Fruit fly (Drosophila melanogaster) whole organism, embryonic: Measurements from ENCODE around the gene CG10602.

Experiments used
- Atf6 ChIP-seq: fragments of 200-800 bp; sonication (Bioruptor generic); IDR thresholded peaks from 2 replicates; pipeline ENCODE4 v1.3.6; 2022; ENCODE audit warnings: missing biosample characterization, missing genetic modification characterization
- BtbVII ChIP-seq: fragments of 200-800 bp; sonication (Bioruptor generic); optimal IDR thresholded peaks from 3 replicates; lab custom pipeline; 2017; ENCODE audit warnings: missing biosample characterization, mild to moderate bottlenecking, missing genetic modification characterization
- CG10209 ChIP-seq: fragments of 200-800 bp; sonication (Bioruptor generic); optimal IDR thresholded peaks from 3 replicates; lab custom pipeline; 2017; ENCODE audit warnings: missing biosample characterization, mild to moderate bottlenecking, missing genetic modification characterization, missing genetic modification reagents
- CG1024 ChIP-seq: fragments of 200-800 bp; sonication (Bioruptor generic); IDR thresholded peaks from 2 replicates; pipeline ENCODE4 v1.3.6; 2022; ENCODE audit warnings: missing biosample characterization, missing genetic modification characterization
- CG10543 ChIP-seq: fragments of 200-800 bp; sonication (Bioruptor generic); optimal IDR thresholded peaks from 3 replicates; lab custom pipeline; 2017; ENCODE audit warnings: missing biosample characterization, mild to moderate bottlenecking, missing genetic modification characterization, moderate library complexity
- CG12071 ChIP-seq: fragments of 200-800 bp; sonication (Bioruptor generic); optimal IDR thresholded peaks from 3 replicates; lab custom pipeline; 2018; ENCODE audit warnings: missing biosample characterization, mild to moderate bottlenecking, missing genetic modification characterization
- CG1233 ChIP-seq: fragments of 200-800 bp; sonication (Bioruptor generic); optimal IDR thresholded peaks from 4 replicates; lab custom pipeline; 2018; ENCODE audit warnings: missing biosample characterization, mild to moderate bottlenecking, missing genetic modification characterization
- CG15269 ChIP-seq: fragments of 200-800 bp; sonication (Bioruptor generic); optimal IDR thresholded peaks from 2 replicates; lab custom pipeline; 2018; ENCODE audit warnings: missing biosample characterization, mild to moderate bottlenecking, missing genetic modification characterization, moderate library complexity
- CG15479 ChIP-seq: fragments of 200-800 bp; sonication (Bioruptor generic); optimal IDR thresholded peaks from 3 replicates; lab custom pipeline; 2019; ENCODE audit warnings: missing biosample characterization, mild to moderate bottlenecking, missing genetic modification characterization, moderate library complexity
- CG16863 ChIP-seq: fragments of 200-800 bp; sonication (Bioruptor generic); optimal IDR thresholded peaks from 3 replicates; lab custom pipeline; 2016; ENCODE audit warnings: missing biosample characterization, missing genetic modification characterization
- CG2712 ChIP-seq: fragments of 200-800 bp; optimal IDR thresholded peaks from 3 replicates; lab custom pipeline; 2019; ENCODE audit warnings: missing biosample characterization, mild to moderate bottlenecking, missing genetic modification characterization, moderate library complexity
- CG2889 ChIP-seq: fragments of 200-800 bp; sonication (Bioruptor generic); IDR thresholded peaks from 3 replicates; pipeline ENCODE4 v1.3.6; 2022; ENCODE audit warnings: missing biosample characterization, missing genetic modification characterization
- CG30431 ChIP-seq: fragments of 200-800 bp; sonication (Bioruptor generic); optimal IDR thresholded peaks from 2 replicates; lab custom pipeline; 2017; ENCODE audit warnings: missing biosample characterization, missing genetic modification characterization
- CG3163 ChIP-seq: fragments of 200-800 bp; sonication (Bioruptor generic); optimal IDR thresholded peaks from 3 replicates; lab custom pipeline; 2016; ENCODE audit warnings: missing biosample characterization, missing genetic modification characterization
- CG33213 ChIP-seq: fragments of 200-800 bp; sonication (Bioruptor generic); optimal IDR thresholded peaks from 3 replicates; lab custom pipeline; 2016; ENCODE audit warnings: missing biosample characterization, missing genetic modification characterization
- CG3407 ChIP-seq: fragments of 200-800 bp; sonication (Bioruptor generic); optimal IDR thresholded peaks from 2 replicates; lab custom pipeline; 2018; ENCODE audit warnings: missing biosample characterization, mild to moderate bottlenecking, missing genetic modification characterization
- CG3726 ChIP-seq: fragments of 200-800 bp; sonication (Bioruptor generic); IDR thresholded peaks from 3 replicates; pipeline ENCODE4, ENCODE4 v1.3.6; 2022; ENCODE audit warnings: missing biosample characterization, missing genetic modification characterization
- CG43689 ChIP-seq: fragments of 200-800 bp; sonication (Bioruptor generic); IDR thresholded peaks from 2 replicates; pipeline ENCODE4 v1.3.6; 2022; ENCODE audit warnings: missing biosample characterization, missing genetic modification characterization
- CG4617 ChIP-seq: fragments of 200-800 bp; sonication (Bioruptor generic); optimal IDR thresholded peaks from 3 replicates; lab custom pipeline; 2016; ENCODE audit warnings: missing biosample characterization, missing genetic modification characterization, borderline replicate concordance
- CG5245 ChIP-seq: fragments of 200-800 bp; sonication (Bioruptor generic); optimal IDR thresholded peaks from 3 replicates; lab custom pipeline; 2016; ENCODE audit warnings: missing biosample characterization, missing genetic modification characterization
- CG6654 ChIP-seq: fragments of 200-800 bp; sonication (Bioruptor generic); optimal IDR thresholded peaks from 2 replicates; lab custom pipeline; 2017; ENCODE audit warnings: missing biosample characterization, mild to moderate bottlenecking, missing genetic modification characterization
- CG6813 ChIP-seq: fragments of 200-800 bp; sonication (Bioruptor generic); optimal IDR thresholded peaks from 2 replicates; lab custom pipeline; 2017; ENCODE audit warnings: missing biosample characterization, missing genetic modification characterization, mild to moderate bottlenecking, moderate library complexity, missing genetic modification reagents
- CG7556 ChIP-seq: fragments of 200-800 bp; sonication (Bioruptor generic); optimal IDR thresholded peaks from 2 replicates; lab custom pipeline; 2017; ENCODE audit warnings: missing biosample characterization, mild to moderate bottlenecking, missing genetic modification characterization
- CG7987 ChIP-seq: fragments of 200-800 bp; sonication (Bioruptor generic); optimal IDR thresholded peaks from 2 replicates; lab custom pipeline; 2018; ENCODE audit warnings: missing biosample characterization, mild to moderate bottlenecking, missing genetic modification characterization, moderate library complexity
- CG8089 ChIP-seq: fragments of 200-800 bp; sonication (Bioruptor generic); optimal IDR thresholded peaks from 3 replicates; lab custom pipeline; 2016; ENCODE audit warnings: missing biosample characterization, missing genetic modification characterization
- CHES-1-like ChIP-seq: fragments of 200-800 bp; sonication (Bioruptor generic); optimal IDR thresholded peaks from 2 replicates; lab custom pipeline; 2016; ENCODE audit warnings: missing biosample characterization, missing genetic modification characterization
- D ChIP-seq, 2 experiments: fragments of 200-800 bp in 1 of 2; fragments of >200 bp in 1 of 2; sonication (Bioruptor generic) in 1 of 2; optimal IDR thresholded peaks; 2 replicates in 1 of 2; 3 replicates in 1 of 2; lab custom pipeline; 2017; ENCODE audit warnings: mild to moderate bottlenecking in 1 of 2, missing biosample characterization in 1 of 2, missing genetic modification characterization in 1 of 2, missing genetic modification reagents in 1 of 2
- H15 ChIP-seq: fragments of 200-800 bp; sonication (Bioruptor generic); IDR thresholded peaks from 3 replicates; pipeline ENCODE4 v1.3.6; 2022; ENCODE audit warnings: missing biosample characterization, missing genetic modification characterization
- HHEX ChIP-seq: fragments of 200-800 bp; sonication (Bioruptor generic); optimal IDR thresholded peaks from 3 replicates; lab custom pipeline; 2017; ENCODE audit warnings: missing biosample characterization, mild to moderate bottlenecking, missing genetic modification characterization, missing genetic modification reagents
- Med ChIP-seq: fragments of 200-800 bp; sonication (Bioruptor generic); peaks from one replicate; lab custom pipeline; 2016; ENCODE audit warnings: missing biosample characterization, missing genetic modification characterization, mild to moderate bottlenecking, inconsistent platforms, moderate library complexity
- Tbp ChIP-seq: fragments of >200 bp; optimal IDR thresholded peaks from 2 replicates; lab custom pipeline; 2018; ENCODE audit warnings: missing biosample characterization, missing genetic modification characterization
- aop ChIP-seq: fragments of 200-800 bp; sonication (Bioruptor generic); IDR thresholded peaks from 2 replicates; pipeline ENCODE4 v1.3.6; 2022; ENCODE audit warnings: missing biosample characterization, missing genetic modification characterization
- ase ChIP-seq: fragments of 200-800 bp; sonication (Bioruptor generic); IDR thresholded peaks from 3 replicates; pipeline ENCODE4 v1.3.6; 2022; ENCODE audit warnings: missing biosample characterization, missing genetic modification characterization
- crol ChIP-seq: fragments of 200-800 bp; sonication (Bioruptor generic); IDR thresholded peaks from 2 replicates; pipeline ENCODE4 v1.3.6; 2022; ENCODE audit warnings: missing biosample characterization, missing genetic modification characterization
- dpn ChIP-seq, 2 experiments: fragments of 200-800 bp; sonication (Bioruptor generic); optimal IDR thresholded peaks; 3 replicates each; lab custom pipeline; 2016; ENCODE audit warnings: missing biosample characterization in 2 of 2, missing genetic modification characterization in 2 of 2
- dysf ChIP-seq: fragments of 200-800 bp; sonication (Bioruptor generic); IDR thresholded peaks from 3 replicates; pipeline ENCODE4 v1.3.6; 2022; ENCODE audit warnings: missing biosample characterization, missing genetic modification characterization
- ems ChIP-seq: fragments of 200-800 bp; sonication (Bioruptor generic); optimal IDR thresholded peaks from 3 replicates; lab custom pipeline; 2016; ENCODE audit warnings: missing biosample characterization, missing genetic modification characterization
- en ChIP-seq: fragments of 200-800 bp; sonication (Bioruptor generic); optimal IDR thresholded peaks from 2 replicates; lab custom pipeline; 2016; ENCODE audit warnings: missing biosample characterization, missing genetic modification characterization
- grau ChIP-seq: fragments of 200-800 bp; optimal IDR thresholded peaks from 3 replicates; lab custom pipeline; 2019; ENCODE audit warnings: missing biosample characterization, mild to moderate bottlenecking, missing genetic modification characterization, moderate library complexity
- inv ChIP-seq: fragments of 200-800 bp; sonication (Bioruptor generic); IDR thresholded peaks from 2 replicates; pipeline ENCODE4 v1.3.6; 2022; ENCODE audit warnings: missing biosample characterization, missing genetic modification characterization; ENCODE audit not compliant: partially characterized antibody
- luna ChIP-seq: fragments of 200-800 bp; sonication (Bioruptor generic); optimal IDR thresholded peaks from 2 replicates; lab custom pipeline; 2016; ENCODE audit warnings: missing biosample characterization, missing genetic modification characterization
- nerfin-1 ChIP-seq: fragments of 200-800 bp; sonication (Bioruptor generic); optimal IDR thresholded peaks from 3 replicates; lab custom pipeline; 2019; ENCODE audit warnings: missing biosample characterization, mild to moderate bottlenecking, missing genetic modification characterization, moderate library complexity
- nerfin-2 ChIP-seq: fragments of 200-800 bp; sonication (Bioruptor generic); IDR thresholded peaks from 2 replicates; pipeline ENCODE4 v1.3.6; 2022; ENCODE audit warnings: missing biosample characterization, missing genetic modification characterization; ENCODE audit not compliant: partially characterized antibody
- oc ChIP-seq: fragments of 200-800 bp; sonication (Bioruptor generic); optimal IDR thresholded peaks from 2 replicates; lab custom pipeline; 2018; ENCODE audit warnings: missing biosample characterization, mild to moderate bottlenecking, missing genetic modification characterization, moderate library complexity
- p53 ChIP-seq: fragments of 200-800 bp; sonication (Bioruptor generic); optimal IDR thresholded peaks from 2 replicates; lab custom pipeline; 2016; ENCODE audit warnings: missing biosample characterization, missing genetic modification characterization
- pb ChIP-seq: fragments of 200-800 bp; sonication (Bioruptor generic); optimal IDR thresholded peaks from 3 replicates; lab custom pipeline; 2016; ENCODE audit warnings: missing biosample characterization, missing genetic modification characterization
- pita ChIP-seq: fragments of 200-800 bp; sonication (Bioruptor generic); optimal IDR thresholded peaks from 2 replicates; lab custom pipeline; 2017; ENCODE audit warnings: missing biosample characterization, mild to moderate bottlenecking, missing genetic modification characterization
- pzg ChIP-seq: fragments of 200-800 bp; sonication (Bioruptor generic); optimal IDR thresholded peaks from 3 replicates; lab custom pipeline; 2018; ENCODE audit warnings: missing biosample characterization, mild to moderate bottlenecking, missing genetic modification characterization, moderate library complexity
- sc ChIP-seq, 3 experiments: fragments of >200 bp in 2 of 3; fragments of 200-800 bp in 1 of 3; sonication (Bioruptor generic) in 1 of 3; optimal IDR thresholded peaks; 2 replicates in 2 of 3; 3 replicates in 1 of 3; lab custom pipeline; 2017; ENCODE audit warnings: mild to moderate bottlenecking in 1 of 3, missing biosample characterization in 1 of 3, missing genetic modification characterization in 1 of 3, missing genetic modification reagents in 1 of 3
- twi ChIP-seq: fragments of 200-800 bp; optimal IDR thresholded peaks from 2 replicates; lab custom pipeline; 2019; ENCODE audit warnings: missing biosample characterization, mild to moderate bottlenecking, missing genetic modification characterization, moderate library complexity

CG10602 gene

dm6 chr2L:18899254-18899653, 40.2 kb upstream of the CG10602 start (continued):
- TF ChIP-seq CG30431 (GFP tag; lab: Kevin White, UChicago) (peak; percentile 66), ase (GFP tag; lab: Robert Waterston, UW) (peak; percentile 5; the same call in 1 of the 3 replicates), ems (GFP tag; lab: Kevin White, UChicago) (peak; percentile 28), CG43689 (GFP tag; lab: Robert Waterston, UW) (no peak), CHES-1-like (GFP tag; lab: Kevin White, UChicago) (peak; percentile 3), Atf6 (no peak), CG2712 (peak; percentile 90), CG33213 (GFP tag; lab: Kevin White, UChicago) (peak; percentile 34), aop (GFP tag; lab: Robert Waterston, UW) (no peak), en (peak; percentile 32), oc (tag; lab: Kevin White, UChicago) (peak; percentile 74), HHEX (GFP tag; lab: Kevin White, UChicago) (peak; percentile 31), pb (peak; percentile 29), CG4617 (GFP tag; lab: Kevin White, UChicago) (no peak), CG3407 (GFP tag; lab: Kevin White, UChicago) (peak; percentile 73), CG7987 (no peak), twi (tag; lab: Kevin White, UChicago) (peak; percentile 44), CG2889 (GFP tag; lab: Robert Waterston, UW) (no peak), CG1233 (GFP tag; lab: Kevin White, UChicago) (peak; percentile 32), dpn (GFP tag; optimal IDR thresholded peaks at IDR 0.05; lab: Kevin White, UChicago) (peak; percentile 43 to 53), CG7556 (GFP tag; lab: Kevin White, UChicago) (peak; percentile 41), grau (peak; percentile 70), CG10543 (peak; percentile 12), CG3163 (GFP tag; lab: Kevin White, UChicago) (no peak), luna (no peak), H15 (GFP tag; lab: Robert Waterston, UW) (peak; percentile 66; the same call in 2 of the 3 replicates), CG5245 (GFP tag; lab: Kevin White, UChicago) (peak; percentile 39), nerfin-2 (GFP tag; lab: Robert Waterston, UW) (no peak), inv (GFP tag; lab: Robert Waterston, UW) (no peak), Med (GFP tag; lab: Kevin White, UChicago) (peak; percentile 89), CG6813 (GFP tag; lab: Kevin White, UChicago) (peak; percentile 49), sc (optimal IDR thresholded peaks at IDR 0.05; lab: Kevin White, UChicago) (no peak), sc (GFP tag; optimal IDR thresholded peaks at IDR 0.05; lab: Kevin White, UChicago) (peak; percentile 82), D (optimal IDR thresholded peaks at IDR 0.05; lab: Kevin White, UChicago) (no peak), D (GFP tag; optimal IDR thresholded peaks at IDR 0.05; lab: Kevin White, UChicago) (peak; percentile 78), pzg (GFP tag; lab: Kevin White, UChicago) (no peak), Tbp (GFP tag; lab: Kevin White, UChicago) (no peak), p53 (GFP tag; lab: Kevin White, UChicago) (no peak), CG15479 (GFP tag; lab: Kevin White, UChicago) (no peak), pita (GFP tag; lab: Kevin White, UChicago) (no peak), CG8089 (GFP tag; lab: Kevin White, UChicago) (peak; percentile 66), nerfin-1 (tag; lab: Kevin White, UChicago) (peak; percentile 56), CG16863 (peak; percentile 61), CG1024 (peak; percentile 70), BtbVII (no peak), CG15269 (peak; percentile 19), CG6654 (peak; percentile 52), CG3726 (GFP tag; lab: Robert Waterston, UW) (no peak), CG12071 (GFP tag; lab: Kevin White, UChicago) (no peak), crol (no peak), dysf (peak; percentile 53; the same call in 1 of the 3 replicates), CG10209 (GFP tag; lab: Kevin White, UChicago) (peak; percentile 46)
